Worm (Caenorhabditis elegans) whole organism, late embryonic: ENCODE data around the gene F42C5.9.

ENCODE experiments used
- C08G9.2 ChIP-seq: sonication (generic microtip); optimal IDR thresholded peaks from 2 replicates; lab custom pipeline; 2016; ENCODE audit warnings: mild to moderate bottlenecking, missing genetic modification characterization, moderate library complexity, missing compliant biosample characterization
- F13H6.1 ChIP-seq: sonication (generic microtip); optimal IDR thresholded peaks from 2 replicates; lab custom pipeline; 2016; ENCODE audit warnings: missing genetic modification characterization, missing compliant biosample characterization
- K02D7.2 ChIP-seq: sonication (generic microtip); optimal IDR thresholded peaks from 2 replicates; lab custom pipeline; 2017; ENCODE audit warnings: mild to moderate bottlenecking, missing genetic modification characterization, missing compliant biosample characterization
- ceh-18 ChIP-seq: sonication (generic microtip); optimal IDR thresholded peaks from 2 replicates; lab custom pipeline; 2016; ENCODE audit warnings: missing genetic modification characterization, missing compliant biosample characterization
- ceh-19 ChIP-seq: fragments of 200-800 bp; sonication (Bioruptor generic); optimal IDR thresholded peaks from 2 replicates; lab custom pipeline; 2018; ENCODE audit warnings: mild to moderate bottlenecking, missing genetic modification characterization, missing compliant biosample characterization
- ceh-22 ChIP-seq: sonication (generic microtip); optimal IDR thresholded peaks from 2 replicates; lab custom pipeline; 2017; ENCODE audit warnings: missing biosample characterization, missing genetic modification characterization
- ceh-31 ChIP-seq: sonication (generic microtip); optimal IDR thresholded peaks from 2 replicates; lab custom pipeline; 2016; ENCODE audit warnings: missing genetic modification characterization, missing compliant biosample characterization
- ceh-34 ChIP-seq: sonication (generic microtip); optimal IDR thresholded peaks from 2 replicates; lab custom pipeline; 2016; ENCODE audit warnings: mild to moderate bottlenecking, missing genetic modification characterization, missing compliant biosample characterization
- ceh-45 ChIP-seq: fragments of 200-800 bp; sonication (Bioruptor generic); IDR thresholded peaks from 2 replicates; pipeline ENCODE4 v1.3.6; 2022; ENCODE audit warnings: missing genetic modification reagents, missing genetic modification characterization, missing compliant biosample characterization
- ceh-48 ChIP-seq: sonication (generic microtip); optimal IDR thresholded peaks from 2 replicates; lab custom pipeline; 2016; ENCODE audit warnings: missing genetic modification characterization, inconsistent platforms, missing compliant biosample characterization
- ceh-6 ChIP-seq: fragments of 200-800 bp; sonication (Bioruptor generic); optimal IDR thresholded peaks from 2 replicates; lab custom pipeline; 2018; ENCODE audit warnings: mild to moderate bottlenecking, missing genetic modification characterization, missing compliant biosample characterization
- ceh-9 ChIP-seq: sonication (generic microtip); optimal IDR thresholded peaks from 2 replicates; lab custom pipeline; 2016; ENCODE audit warnings: mild to moderate bottlenecking, missing genetic modification characterization, inconsistent platforms, missing compliant biosample characterization
- che-1 ChIP-seq: sonication (generic microtip); optimal IDR thresholded peaks from 2 replicates; lab custom pipeline; 2016; ENCODE audit warnings: mild to moderate bottlenecking, missing genetic modification characterization, missing compliant biosample characterization
- dve-1 ChIP-seq: sonication (generic microtip); optimal IDR thresholded peaks from 2 replicates; lab custom pipeline; 2017; ENCODE audit warnings: antibody characterized with exemption, mild to moderate bottlenecking, missing genetic modification characterization, missing compliant biosample characterization
- elt-2 ChIP-seq: sonication (generic microtip); optimal IDR thresholded peaks from 2 replicates; lab custom pipeline; 2016; ENCODE audit warnings: missing genetic modification reagents, missing genetic modification characterization, missing compliant biosample characterization
- elt-4 ChIP-seq: sonication (generic microtip); optimal IDR thresholded peaks from 2 replicates; lab custom pipeline; 2016; ENCODE audit warnings: missing genetic modification characterization, missing compliant biosample characterization
- ets-4 ChIP-seq: sonication (generic microtip); optimal IDR thresholded peaks from 2 replicates; lab custom pipeline; 2016; ENCODE audit warnings: missing genetic modification characterization, missing compliant biosample characterization
- eyg-1 ChIP-seq: sonication (generic microtip); optimal IDR thresholded peaks from 2 replicates; lab custom pipeline; 2016; ENCODE audit warnings: missing genotype, missing genetic modification characterization, missing compliant biosample characterization
- fax-1 ChIP-seq: sonication (generic microtip); optimal IDR thresholded peaks from 2 replicates; lab custom pipeline; 2016; ENCODE audit warnings: missing genotype, missing genetic modification characterization, missing compliant biosample characterization
- fkh-10 ChIP-seq: fragments of 150-350 bp; optimal IDR thresholded peaks from 2 replicates; lab custom pipeline; 2014; ENCODE audit warnings: missing biosample characterization, missing genetic modification reagents, missing genetic modification characterization
- fkh-6 ChIP-seq: sonication (generic microtip); optimal IDR thresholded peaks from 2 replicates; lab custom pipeline; 2016; ENCODE audit warnings: missing genetic modification characterization, missing compliant biosample characterization
- gmeb-2 ChIP-seq: sonication (generic microtip); optimal IDR thresholded peaks from 2 replicates; lab custom pipeline; 2016; ENCODE audit warnings: missing genetic modification characterization, inconsistent platforms, missing compliant biosample characterization
- hlh-15 ChIP-seq: sonication (generic microtip); optimal IDR thresholded peaks from 2 replicates; lab custom pipeline; 2016; ENCODE audit warnings: missing genetic modification characterization, missing compliant biosample characterization
- hlh-30 ChIP-seq: sonication (generic microtip); optimal IDR thresholded peaks from 2 replicates; lab custom pipeline; 2017; ENCODE audit warnings: antibody characterized with exemption, missing genetic modification characterization, missing compliant biosample characterization; ENCODE audit not compliant: insufficient read depth
- hlh-6 ChIP-seq: sonication (generic microtip); optimal IDR thresholded peaks from 2 replicates; lab custom pipeline; 2016; ENCODE audit warnings: missing genotype, missing genetic modification characterization, missing compliant biosample characterization
- hlh-8 ChIP-seq: sonication (generic microtip); optimal IDR thresholded peaks from 2 replicates; lab custom pipeline; 2016; ENCODE audit warnings: missing genotype, missing genetic modification characterization, missing compliant biosample characterization
- lin-11 ChIP-seq: fragments of 200-800 bp; sonication (Bioruptor generic); optimal IDR thresholded peaks from 2 replicates; lab custom pipeline; 2018; ENCODE audit warnings: mild to moderate bottlenecking, missing genetic modification characterization, missing compliant biosample characterization
- madf-2 ChIP-seq: sonication (generic microtip); optimal IDR thresholded peaks from 2 replicates; lab custom pipeline; 2017; ENCODE audit warnings: missing genetic modification characterization, missing compliant biosample characterization
- nfya-1 ChIP-seq: sonication (generic microtip); optimal IDR thresholded peaks from 2 replicates; lab custom pipeline; 2017; ENCODE audit warnings: missing genetic modification characterization, mild to moderate bottlenecking, missing compliant biosample characterization, antibody characterized with exemption, moderate library complexity
- nhr-11 ChIP-seq: fragments of 150-350 bp; optimal IDR thresholded peaks from 2 replicates; lab custom pipeline; 2014; ENCODE audit warnings: missing biosample characterization, missing genetic modification characterization
- nhr-232 ChIP-seq: sonication (generic microtip); optimal IDR thresholded peaks from 2 replicates; lab custom pipeline; 2016; ENCODE audit warnings: missing genetic modification characterization, missing compliant biosample characterization
- npax-4 ChIP-seq: sonication (generic microtip); optimal IDR thresholded peaks from 2 replicates; lab custom pipeline; 2016; ENCODE audit warnings: missing genetic modification characterization, missing compliant biosample characterization
- pat-9 ChIP-seq: fragments of 200-800 bp; sonication (Bioruptor generic); optimal IDR thresholded peaks from 2 replicates; lab custom pipeline; 2018; ENCODE audit warnings: mild to moderate bottlenecking, missing genetic modification characterization, moderate library complexity, missing compliant biosample characterization
- pha-2 ChIP-seq: sonication (generic microtip); optimal IDR thresholded peaks from 2 replicates; lab custom pipeline; 2017; ENCODE audit warnings: mild to moderate bottlenecking, missing genetic modification characterization, missing compliant biosample characterization
- pha-4 ChIP-seq: fragments of 150-350 bp; optimal IDR thresholded peaks from 2 replicates; lab custom pipeline; 2018; ENCODE audit warnings: missing biosample characterization, missing genetic modification reagents, missing genetic modification characterization
- pros-1 ChIP-seq: fragments of 150-350 bp; optimal IDR thresholded peaks from 2 replicates; lab custom pipeline; 2014; ENCODE audit warnings: missing biosample characterization, missing genetic modification reagents, missing genetic modification characterization
- ref-2 ChIP-seq: sonication (generic microtip); optimal IDR thresholded peaks from 2 replicates; lab custom pipeline; 2016; ENCODE audit warnings: missing genetic modification characterization, missing compliant biosample characterization
- rnt-1 ChIP-seq: sonication (generic microtip); optimal IDR thresholded peaks from 2 replicates; lab custom pipeline; 2016; ENCODE audit warnings: missing genetic modification characterization, missing compliant biosample characterization
- sox-2 ChIP-seq: fragments of 200-800 bp; sonication (Bioruptor generic); IDR thresholded peaks from 2 replicates; pipeline ENCODE4 v1.3.6; 2022; ENCODE audit warnings: missing genetic modification reagents, missing genetic modification characterization, missing compliant biosample characterization
- syd-9 ChIP-seq: sonication (generic microtip); optimal IDR thresholded peaks from 2 replicates; lab custom pipeline; 2016; ENCODE audit warnings: mild to moderate bottlenecking, missing genetic modification characterization, moderate library complexity, missing compliant biosample characterization
- tbx-2 ChIP-seq: sonication (generic microtip); optimal IDR thresholded peaks from 2 replicates; lab custom pipeline; 2016; ENCODE audit warnings: missing genetic modification characterization, missing compliant biosample characterization
- ttx-3 ChIP-seq: sonication (generic microtip); optimal IDR thresholded peaks from 2 replicates; lab custom pipeline; 2016; ENCODE audit warnings: missing genetic modification reagents, missing genetic modification characterization, missing compliant biosample characterization
- unc-42 ChIP-seq: sonication (generic microtip); optimal IDR thresholded peaks from 2 replicates; lab custom pipeline; 2016; ENCODE audit warnings: missing genotype, missing genetic modification characterization, missing compliant biosample characterization
- unc-55 ChIP-seq: sonication (generic microtip); optimal IDR thresholded peaks from 2 replicates; lab custom pipeline; 2017; ENCODE audit warnings: missing biosample characterization, missing genetic modification reagents, missing genetic modification characterization
- unc-86 ChIP-seq: sonication (generic microtip); optimal IDR thresholded peaks from 2 replicates; lab custom pipeline; 2016; ENCODE audit warnings: missing genetic modification characterization, missing compliant biosample characterization

Gene F42C5.9

DNA sequence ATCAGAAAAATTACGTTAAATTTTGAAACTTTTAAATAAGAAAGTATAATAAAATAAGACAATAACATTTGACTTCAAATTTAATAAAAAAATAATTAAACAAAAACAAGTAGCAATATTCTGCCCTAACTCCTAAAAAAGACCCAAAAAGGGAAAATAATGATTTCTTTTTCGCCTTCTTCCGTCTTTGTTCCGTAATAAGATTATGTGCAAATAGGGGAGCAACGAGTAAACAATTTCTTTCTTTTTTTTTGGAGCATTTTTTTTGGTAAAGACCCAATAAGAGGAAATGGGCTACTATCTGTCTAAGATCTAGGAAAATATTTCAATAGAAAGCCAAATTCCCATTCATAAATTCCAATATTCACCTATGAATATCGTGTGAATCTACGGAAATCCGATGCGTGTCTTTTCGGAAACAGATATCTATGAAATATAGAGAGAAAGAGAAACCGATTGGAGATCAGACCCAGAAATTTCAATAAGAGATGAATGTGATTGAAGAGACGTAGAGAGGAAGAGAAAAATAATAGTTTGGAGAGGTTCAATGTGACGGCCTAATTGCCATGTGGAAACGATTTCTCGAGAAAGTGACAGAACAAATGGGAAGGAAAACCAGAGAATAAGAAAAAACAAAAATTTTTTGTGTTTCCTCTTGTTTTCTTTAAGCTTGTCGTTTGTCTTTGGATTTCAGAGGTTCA, 1.1 kb upstream of the F42C5.9 start:
- TF ChIP-seq ceh-45 (GFP tag; lab: Robert Waterston, UW) (no peak), nhr-11 (tag; lab: Kevin White, UChicago) (no peak), unc-42 (peak; percentile 59), unc-55 (peak; percentile 17), ceh-31 (tag; lab: Kevin White, UChicago) (no peak), npax-4 (tag; lab: Kevin White, UChicago) (no peak), unc-86 (tag; lab: Kevin White, UChicago) (no peak), che-1 (tag; lab: Kevin White, UChicago) (no peak), rnt-1 (tag; lab: Kevin White, UChicago) (peak; percentile 27), hlh-8 (tag; lab: Kevin White, UChicago) (no peak), nfya-1 (peak; percentile 25)

DNA sequence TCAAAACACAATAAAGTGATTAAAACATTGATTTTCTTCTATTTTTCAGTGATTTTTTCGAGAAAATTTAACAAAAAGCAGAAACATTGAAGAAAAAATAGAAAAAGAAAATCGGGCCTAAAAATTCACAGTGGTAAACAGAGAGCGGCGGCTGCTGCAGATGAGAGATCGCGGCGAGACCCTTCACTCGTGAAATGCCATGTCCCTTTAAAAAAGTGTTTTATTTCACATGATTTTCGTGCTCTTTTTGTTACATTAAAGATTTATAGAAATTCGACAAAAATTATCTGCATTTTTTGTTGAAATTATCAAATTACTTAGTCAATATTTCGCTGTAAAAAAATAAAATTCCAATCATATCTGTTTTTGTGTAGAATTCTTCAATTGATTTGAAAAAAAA, 2.9 kb downstream of the F42C5.9 start:
- peak; percentile 65 for TF ChIP-seq ceh-34 (tag; lab: Kevin White, UChicago)
- no peak for TF ChIP-seq pros-1 (tag; lab: Kevin White, UChicago)
- no peak for TF ChIP-seq K02D7.2
- peak; percentile 8 for TF ChIP-seq dve-1 (tag; lab: Kevin White, UChicago)
- no peak for TF ChIP-seq sox-2 (GFP tag; lab: Robert Waterston, UW)
- peak; percentile 39 for TF ChIP-seq nfya-1
- TF ChIP-seq eyg-1 (tag; lab: Kevin White, UChicago): no peak
- no peak for TF ChIP-seq elt-4 (tag; lab: Kevin White, UChicago)
- TF ChIP-seq nhr-232 (tag; lab: Kevin White, UChicago): no peak
- no peak for TF ChIP-seq fax-1 (tag; lab: Kevin White, UChicago)
- TF ChIP-seq ceh-9 (tag; lab: Kevin White, UChicago): no peak
- TF ChIP-seq rnt-1 (tag; lab: Kevin White, UChicago): no peak
- peak; percentile 3 for TF ChIP-seq hlh-30
- peak; percentile 19 for TF ChIP-seq ceh-31 (tag; lab: Kevin White, UChicago)
- no peak for TF ChIP-seq nhr-11 (tag; lab: Kevin White, UChicago)
- no peak for TF ChIP-seq ceh-22 (tag; lab: Kevin White, UChicago)
- TF ChIP-seq che-1 (tag; lab: Kevin White, UChicago): no peak
- no peak for TF ChIP-seq ceh-19
- peak; percentile 1 for TF ChIP-seq unc-55
- TF ChIP-seq tbx-2 (tag; lab: Kevin White, UChicago): peak; percentile 19
- TF ChIP-seq madf-2: no peak
- no peak for TF ChIP-seq lin-11 (tag; lab: Kevin White, UChicago)
- no peak for TF ChIP-seq hlh-15 (tag; lab: Kevin White, UChicago)
- TF ChIP-seq elt-2: no peak
- TF ChIP-seq unc-42: no peak
- no peak for TF ChIP-seq fkh-6
- TF ChIP-seq ref-2: no peak
- TF ChIP-seq pha-2 (tag; lab: Kevin White, UChicago): no peak
- no peak for TF ChIP-seq hlh-6
- TF ChIP-seq ceh-48 (tag; lab: Kevin White, UChicago): no peak
- TF ChIP-seq gmeb-2 (tag; lab: Kevin White, UChicago): no peak
- TF ChIP-seq hlh-8 (tag; lab: Kevin White, UChicago): no peak
- TF ChIP-seq ttx-3: no peak
- TF ChIP-seq, all 69 proteins: peak for 7

DNA sequence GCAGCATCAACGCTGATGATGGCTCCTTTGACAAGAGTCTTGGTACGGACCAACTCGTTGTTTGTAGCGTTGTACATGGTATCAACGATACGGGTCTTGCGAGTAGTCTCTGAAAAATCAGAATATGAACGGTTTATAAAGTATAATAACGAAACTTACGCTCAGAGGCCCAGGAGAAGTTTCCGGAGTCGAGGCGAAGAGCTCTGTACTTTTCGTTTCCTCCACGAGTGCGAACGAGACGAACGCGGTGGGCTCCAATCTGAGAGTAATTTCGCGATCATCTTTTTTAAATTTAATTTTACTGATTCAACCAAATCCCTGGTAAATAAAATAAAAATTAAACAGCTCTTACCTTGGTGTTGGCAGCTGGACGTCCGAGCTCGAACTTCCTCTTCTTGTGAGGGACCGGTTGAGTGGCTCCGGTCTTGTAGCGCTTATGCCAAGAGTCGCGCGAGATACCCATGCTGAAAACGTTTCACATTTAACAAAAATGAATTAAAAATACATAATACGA, 3.4 kb downstream of the F42C5.9 start, which contains the start of gene rps-8:
rps-8 (minus strand) TSS at position 464 of the 514 bp plus-strand sequence.
- TF ChIP-seq syd-9 (tag; lab: Kevin White, UChicago) (no peak), unc-42 (no peak), unc-86 (tag; lab: Kevin White, UChicago) (no peak), ceh-6 (GFP tag; lab: Kevin White, UChicago) (no peak), fkh-10 (GFP tag; lab: Kevin White, UChicago) (no peak), hlh-15 (tag; lab: Kevin White, UChicago) (no peak), ceh-18 (tag; lab: Kevin White, UChicago) (no peak), pat-9 (tag; lab: Kevin White, UChicago) (no peak), pha-4 (tag; lab: Kevin White, UChicago) (no peak), C08G9.2 (no peak), hlh-8 (tag; lab: Kevin White, UChicago) (no peak), ets-4 (tag; lab: Kevin White, UChicago) (no peak), ceh-34 (tag; lab: Kevin White, UChicago) (no peak), F13H6.1 (tag; lab: Kevin White, UChicago) (no peak)
